Worm (Caenorhabditis elegans): ENCODE data around the gene grd-11.

DNA sequence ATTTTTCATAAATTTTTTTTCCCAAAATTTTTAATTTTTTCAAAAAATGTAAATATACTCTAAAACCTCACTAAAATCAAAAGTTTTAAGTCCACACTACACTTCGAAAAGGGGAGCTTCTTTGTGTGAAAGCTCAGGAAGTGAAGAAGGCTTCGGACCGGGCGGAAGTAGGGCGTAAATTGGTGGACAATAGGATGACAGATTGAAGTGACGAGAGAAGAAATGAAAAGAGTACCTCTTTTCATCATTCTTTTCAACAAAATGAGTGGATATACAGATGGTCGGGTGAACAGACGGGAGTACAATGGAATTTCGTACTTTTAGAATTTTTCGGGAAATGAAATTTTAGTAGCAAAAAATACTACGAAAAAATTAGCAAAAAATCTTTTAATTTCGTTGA lies 17.7 kb upstream of the grd-11 start:
- TF ChIP-seq ztf-29 (GFP tag; IDR thresholded peaks at IDR 0.05): no peak
- TF ChIP-seq tab-1 (GFP tag; IDR thresholded peaks at IDR 0.05): no peak
